Fruit fly (Drosophila melanogaster): ENCODE measurements around the gene ppan.

ppan gene

dm6 chr3R:21161620-21162029 is 45.6 kb downstream of the ppan start (continued):
- TF ChIP-seq CG14965 (GFP tag; optimal IDR thresholded peaks at IDR 0.05; ENCODE audit: borderline replicate concordance) (no peak), nmo (GFP tag; optimal IDR thresholded peaks at IDR 0.05) (no peak), rib (GFP tag; IDR thresholded peaks at IDR 0.05) (no peak), CG7928 (GFP tag; optimal IDR thresholded peaks at IDR 0.05) (no peak), nerfin-1 (tag; optimal IDR thresholded peaks at IDR 0.05) (no peak), CG14014 (GFP tag; IDR thresholded peaks at IDR 0.05) (peak; percentile 54), YL-1 (GFP tag; optimal IDR thresholded peaks at IDR 0.05) (no peak), CG7745 (tag; optimal IDR thresholded peaks at IDR 0.05) (no peak), knrl (GFP tag; IDR thresholded peaks at IDR 0.05; ENCODE audit: partially characterized antibody) (no peak), E2f1 (GFP tag; IDR thresholded peaks at IDR 0.05) (peak; percentile 20; the same call in 1 of the 2 replicates), Oaz (GFP tag; IDR thresholded peaks at IDR 0.05) (no peak), pros (GFP tag; optimal IDR thresholded peaks at IDR 0.05) (no peak), ham (GFP tag; IDR thresholded peaks at IDR 0.05) (no peak), CG30020 (tag; optimal IDR thresholded peaks at IDR 0.05) (no peak), CG15696 (tag; optimal IDR thresholded peaks at IDR 0.05) (no peak), pzg (GFP tag; optimal IDR thresholded peaks at IDR 0.05) (no peak), chn (GFP tag; optimal IDR thresholded peaks at IDR 0.05) (no peak), CG14860 (GFP tag; IDR thresholded peaks at IDR 0.05; ENCODE audit: partially characterized antibody) (no peak), CG2202 (tag; optimal IDR thresholded peaks at IDR 0.05) (no peak), vfl (GFP tag; optimal IDR thresholded peaks at IDR 0.05) (peak; percentile 0), pan (optimal IDR thresholded peaks at IDR 0.05) (no peak), pan (GFP tag; optimal IDR thresholded peaks at IDR 0.05 in 1 of 2, IDR thresholded peaks at IDR 0.05 in 1 of 2) (peak in 1 of 2 experiments; percentile 45), ase (GFP tag; IDR thresholded peaks at IDR 0.05) (no peak), CG2120 (GFP tag; optimal IDR thresholded peaks at IDR 0.05) (peak; percentile 79), Mrtf (GFP tag; IDR thresholded peaks at IDR 0.05) (0 out of 3 replicates have a peak, but pooled peaks have one; percentile 43), sens (GFP tag) (peak; percentile 51), stc (GFP tag; IDR thresholded peaks at IDR 0.05) (no peak), usp (GFP tag; optimal IDR thresholded peaks at IDR 0.05) (no peak), CG31224 (GFP tag; IDR thresholded peaks at IDR 0.05) (peak; percentile 35; the same call in 1 of the 2 replicates), Hr39 (optimal IDR thresholded peaks at IDR 0.05) (no peak), sima (GFP tag; optimal IDR thresholded peaks at IDR 0.05) (no peak), ro (GFP tag; IDR thresholded peaks at IDR 0.05) (no peak), CG3838 (GFP tag; optimal IDR thresholded peaks at IDR 0.05) (no peak), br (optimal IDR thresholded peaks at IDR 0.05) (no peak), shn (GFP tag; optimal IDR thresholded peaks at IDR 0.05) (peak; percentile 11), CG2678 (tag; optimal IDR thresholded peaks at IDR 0.05) (peak; percentile 53), CG12769 (tag; optimal IDR thresholded peaks at IDR 0.05) (peak; percentile 90), bab2 (GFP tag; optimal IDR thresholded peaks at IDR 0.05) (peak; percentile 17), CG10543 (GFP tag; optimal IDR thresholded peaks at IDR 0.05) (peak; percentile 36), CG11093 (GFP tag; IDR thresholded peaks at IDR 0.05) (no peak), CoRest (tag; optimal IDR thresholded peaks at IDR 0.05) (peak; percentile 33), Opbp (GFP tag; IDR thresholded peaks at IDR 0.05; ENCODE audit: partially characterized antibody) (no peak), Gsc (GFP tag; IDR thresholded peaks at IDR 0.05) (no peak), fd3F (GFP tag; optimal IDR thresholded peaks at IDR 0.05) (peak; percentile 48), lov (optimal IDR thresholded peaks at IDR 0.05) (no peak), lov (GFP tag; IDR thresholded peaks at IDR 0.05) (no peak), fu2 (GFP tag; optimal IDR thresholded peaks at IDR 0.05) (peak; percentile 31), kni (GFP tag; optimal IDR thresholded peaks at IDR 0.05) (no peak), CG12104 (GFP tag; optimal IDR thresholded peaks at IDR 0.05) (no peak), D19B (GFP tag; optimal IDR thresholded peaks at IDR 0.05) (no peak), CG6813 (GFP tag; optimal IDR thresholded peaks at IDR 0.05) (peak; percentile 38), abd-A (tag; optimal IDR thresholded peaks at IDR 0.05) (no peak), Tbp (GFP tag; optimal IDR thresholded peaks at IDR 0.05) (no peak)
